Worm (Caenorhabditis elegans): ENCODE data around the gene C01G12.16.

C01G12.16 gene

DNA sequence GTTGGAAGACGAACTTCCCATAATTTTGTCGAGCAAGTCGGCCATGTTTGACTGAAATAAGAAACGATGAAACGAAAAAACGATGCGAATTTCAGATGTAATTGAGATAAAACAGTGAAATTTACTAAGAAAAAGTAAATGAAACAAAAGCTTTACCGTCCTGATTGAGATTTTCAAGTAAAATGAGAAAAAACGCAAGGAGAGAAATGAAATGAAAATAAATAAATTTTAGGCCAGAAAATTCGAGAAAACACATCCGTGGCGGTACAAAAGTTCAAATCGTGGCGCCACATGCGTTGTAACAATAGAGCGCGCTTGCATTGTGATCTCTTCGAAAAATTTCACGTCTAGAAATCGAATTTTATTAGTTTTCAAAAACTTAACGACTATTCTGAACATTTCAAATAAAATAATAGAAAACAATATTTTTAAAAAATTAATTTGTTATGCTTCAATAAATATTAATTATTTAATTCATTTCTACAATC lies 15.1 kb downstream of the C01G12.16 start, which contains the start of the genes hrde-1 and C16C10.13:
hrde-1 (minus strand) TSS at position 51 of the 488 bp plus-strand sequence.
C16C10.13 (plus strand) TSS at position 332 of the 488 bp plus-strand sequence.
- TF ChIP-seq nhr-76 (tag; optimal IDR thresholded peaks at IDR 0.05) (no peak), efl-1 (optimal IDR thresholded peaks at IDR 0.05) (peak in 1 of 2 experiments; percentile 58), efl-1 (GFP tag; optimal IDR thresholded peaks at IDR 0.05 in 1 of 2) (no peak)

DNA sequence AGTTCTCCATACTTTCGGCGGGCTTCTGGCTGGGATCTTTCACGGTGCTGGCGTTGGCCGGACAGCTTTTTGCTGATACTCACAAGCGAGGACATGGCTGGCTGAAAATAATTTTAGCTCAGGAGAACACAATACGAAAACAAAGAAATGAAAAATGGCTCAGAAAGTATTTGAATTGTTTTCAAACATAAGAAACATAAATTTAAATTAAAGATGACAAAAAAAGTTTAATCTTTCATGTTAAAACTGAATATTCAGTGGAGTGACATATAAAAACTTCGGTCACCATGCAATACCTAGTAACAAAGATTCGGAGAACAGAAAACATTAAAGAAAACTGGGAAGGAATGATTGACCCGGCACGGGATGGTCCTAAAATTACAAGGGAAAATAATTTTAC lies 17.5 kb downstream of the C01G12.16 start, which contains the start of gene C16C10.2:
C16C10.2 (minus strand) TSS at position 101 of the 400 bp plus-strand sequence.
- TF ChIP-seq fkh-4 (tag; optimal IDR thresholded peaks at IDR 0.05; ENCODE audit: borderline replicate concordance) (no peak), rnt-1 (tag; optimal IDR thresholded peaks at IDR 0.05) (no peak), swsn-7 (tag; optimal IDR thresholded peaks at IDR 0.05) (no peak)

ce11 chrIII:4181338-4181737 lies 20.3 kb downstream of the C01G12.16 start, which contains the start of gene C16C10.1:
TSS of gene C16C10.1 (minus strand) at chrIII:4181438.
- no peak for TF ChIP-seq ztf-4 (tag; optimal IDR thresholded peaks at IDR 0.05)
- TF ChIP-seq nhr-11 (tag; optimal IDR thresholded peaks at IDR 0.05) = no peak
- TF ChIP-seq hlh-17 (GFP tag; optimal IDR thresholded peaks at IDR 0.05; ENCODE audit: borderline replicate concordance) = no peak
- TF ChIP-seq blmp-1 (tag; optimal IDR thresholded peaks at IDR 0.05) = no peak
- no peak for TF ChIP-seq aha-1 (tag; optimal IDR thresholded peaks at IDR 0.05)
- no peak for TF ChIP-seq rnt-1 (tag; optimal IDR thresholded peaks at IDR 0.05)
- no peak for TF ChIP-seq snpc-4 (tag; optimal IDR thresholded peaks at IDR 0.05)
- no peak for TF ChIP-seq dsc-1 (tag; optimal IDR thresholded peaks at IDR 0.05)
- TF ChIP-seq nhr-76 (tag; optimal IDR thresholded peaks at IDR 0.05) = no peak
- TF ChIP-seq ceh-8 (GFP tag; optimal IDR thresholded peaks at IDR 0.05) = no peak
- TF ChIP-seq F16B12.6 (tag; optimal IDR thresholded peaks at IDR 0.05) = no peak
- no peak for TF ChIP-seq irx-1 (tag; optimal IDR thresholded peaks at IDR 0.05)
- TF ChIP-seq skn-1 (tag; optimal IDR thresholded peaks at IDR 0.05) = no peak
- no peak for TF ChIP-seq fkh-10 (GFP tag; optimal IDR thresholded peaks at IDR 0.05)
- no peak for TF ChIP-seq jun-1 (tag; optimal IDR thresholded peaks at IDR 0.05)
- no peak for TF ChIP-seq nhr-90 (tag; optimal IDR thresholded peaks at IDR 0.05; ENCODE audit: poor library complexity)
- TF ChIP-seq fkh-8 (tag; optimal IDR thresholded peaks at IDR 0.05) = no peak

ce11 chrIII:4186751-4187309 lies 25.8 kb downstream of the C01G12.16 start, which contains the start of gene lars-1:
TSS of gene lars-1 (minus strand) at chrIII:4186801.
- TF ChIP-seq pag-3 (tag; optimal IDR thresholded peaks at IDR 0.05; ENCODE audit: borderline replicate concordance, insufficient read depth) (peak; percentile 94), irx-1 (tag; optimal IDR thresholded peaks at IDR 0.05) (no peak), C16A3.4 (tag; optimal IDR thresholded peaks at IDR 0.05) (no peak), ceh-88 (GFP tag; IDR thresholded peaks at IDR 0.05) (no peak), lsy-2 (tag; optimal IDR thresholded peaks at IDR 0.05) (peak in 1 of 2 experiments; percentile 29), ztf-11 (tag; optimal IDR thresholded peaks at IDR 0.05) (no peak), hlh-17 (GFP tag; optimal IDR thresholded peaks at IDR 0.05; ENCODE audit: borderline replicate concordance) (no peak), hlh-4 (tag; optimal IDR thresholded peaks at IDR 0.05) (no peak), C34B4.2 (tag; optimal IDR thresholded peaks at IDR 0.05) (no peak), jun-1 (tag; optimal IDR thresholded peaks at IDR 0.05) (no peak), lir-3 (tag; optimal IDR thresholded peaks at IDR 0.05; ENCODE audit: poor library complexity) (peak; percentile 15), ces-1 (GFP tag; optimal IDR thresholded peaks at IDR 0.05) (no peak), nhr-84 (tag; optimal IDR thresholded peaks at IDR 0.05) (no peak), nhr-237 (tag; optimal IDR thresholded peaks at IDR 0.05) (no peak), blmp-1 (tag; optimal IDR thresholded peaks at IDR 0.05) (peak; percentile 32), mef-2 (tag; optimal IDR thresholded peaks at IDR 0.05) (no peak), nhr-77 (tag; optimal IDR thresholded peaks at IDR 0.05) (no peak), egl-13 (tag; optimal IDR thresholded peaks at IDR 0.05) (no peak), efl-1 (optimal IDR thresholded peaks at IDR 0.05) (no peak), efl-1 (GFP tag; optimal IDR thresholded peaks at IDR 0.05 in 1 of 2) (peak in 1 of 2 experiments; percentile 81), nhr-71 (tag; optimal IDR thresholded peaks at IDR 0.05) (no peak), dpl-1 (GFP tag; optimal IDR thresholded peaks at IDR 0.05) (peak in 1 of 3 experiments; percentile 10), rnt-1 (tag; optimal IDR thresholded peaks at IDR 0.05) (peak; percentile 15)

Data from whole organism, L1 larva.